Worm (Caenorhabditis elegans) whole organism, L1 larva: ENCODE results near the gene R07D5.2.

Experiments
- C34B4.2 ChIP-seq: sonication (generic microtip); optimal IDR thresholded peaks from 2 replicates; lab custom pipeline; 2017; ENCODE audit warnings: mild to moderate bottlenecking, missing genetic modification characterization, missing compliant biosample characterization
- F16B12.6 ChIP-seq: fragments of 150-350 bp; optimal IDR thresholded peaks from 2 replicates; lab custom pipeline; 2014; ENCODE audit warnings: missing biosample characterization, missing genetic modification characterization
- aha-1 ChIP-seq: fragments of 150-350 bp; optimal IDR thresholded peaks from 2 replicates; lab custom pipeline; 2014; ENCODE audit warnings: missing biosample characterization, missing genetic modification characterization
- alr-1 ChIP-seq: fragments of 200-800 bp; sonication (Bioruptor generic); optimal IDR thresholded peaks from 2 replicates; lab custom pipeline; 2018; ENCODE audit warnings: borderline replicate concordance, mild to moderate bottlenecking, missing genetic modification characterization, missing compliant biosample characterization
- aly-2 ChIP-seq: fragments of 150-350 bp; optimal IDR thresholded peaks from 2 replicates; lab custom pipeline; 2014; ENCODE audit warnings: missing biosample characterization, missing genetic modification characterization
- blmp-1 ChIP-seq: fragments of 150-350 bp; optimal IDR thresholded peaks from 2 replicates; lab custom pipeline; 2014; ENCODE audit warnings: missing biosample characterization, missing genetic modification characterization
- ceh-63 ChIP-seq: fragments of 200-800 bp; sonication (Bioruptor generic); optimal IDR thresholded peaks from 2 replicates; lab custom pipeline; 2018; ENCODE audit warnings: mild to moderate bottlenecking, missing genetic modification characterization, missing compliant biosample characterization
- ceh-8 ChIP-seq: fragments of 200-800 bp; sonication (Bioruptor generic); optimal IDR thresholded peaks from 2 replicates; lab custom pipeline; 2018; ENCODE audit warnings: mild to moderate bottlenecking, missing genetic modification characterization, moderate library complexity, missing compliant biosample characterization
- dpl-1 ChIP-seq, 3 experiments: fragments of 150-350 bp in 2 of 3; sonication (generic microtip) in 1 of 3; optimal IDR thresholded peaks; 2 replicates each; lab custom pipeline; 2014 to 2017; ENCODE audit warnings: missing biosample characterization in 3 of 3, missing genetic modification characterization in 3 of 3, missing genetic modification reagents in 3 of 3
- efl-1 ChIP-seq, 4 experiments: fragments of 150-350 bp; optimal IDR thresholded peaks in 3 of 4; peaks in 1 of 4; 1 replicate in 1 of 4; 2 replicates in 3 of 4; lab custom pipeline; 2014; ENCODE audit warnings: missing biosample characterization in 2 of 4, missing genetic modification characterization in 2 of 4, missing genetic modification reagents in 2 of 4
- efl-3 ChIP-seq: fragments of 200-800 bp; sonication (Bioruptor generic); optimal IDR thresholded peaks from 2 replicates; lab custom pipeline; 2018; ENCODE audit warnings: mild to moderate bottlenecking, missing genetic modification characterization, missing compliant biosample characterization
- elt-2 ChIP-seq: sonication (generic microtip); optimal IDR thresholded peaks from 2 replicates; lab custom pipeline; 2016; ENCODE audit warnings: missing genetic modification characterization, mild to moderate bottlenecking, inconsistent platforms, missing compliant biosample characterization, missing genetic modification reagents
- elt-3 ChIP-seq, 6 experiments: fragments of 150-350 bp in 1 of 6; sonication (generic microtip); optimal IDR thresholded peaks; 2 replicates each; lab custom pipeline; 2017 to 2018; ENCODE audit warnings: missing biosample characterization in 6 of 6, missing genetic modification characterization in 6 of 6, inconsistent platforms in 1 of 6
- ets-5 ChIP-seq: fragments of 200-800 bp; sonication (Bioruptor generic); IDR thresholded peaks from 2 replicates; pipeline ENCODE4 v1.3.6; 2022; ENCODE audit warnings: missing genetic modification characterization, missing compliant biosample characterization
- fkh-10 ChIP-seq: sonication (generic microtip); optimal IDR thresholded peaks from 2 replicates; lab custom pipeline; 2017; ENCODE audit warnings: missing biosample characterization, missing genetic modification reagents, missing genetic modification characterization
- fkh-4 ChIP-seq: sonication (generic microtip); optimal IDR thresholded peaks from 2 replicates; lab custom pipeline; 2016; ENCODE audit warnings: missing compliant biosample characterization, missing genetic modification characterization, borderline replicate concordance
- fos-1 ChIP-seq: fragments of 150-350 bp; optimal IDR thresholded peaks from 2 replicates; lab custom pipeline; 2014; ENCODE audit warnings: missing biosample characterization, missing genetic modification characterization
- grh-1 ChIP-seq: fragments of 200-800 bp; sonication (Bioruptor generic); IDR thresholded peaks from 2 replicates; pipeline ENCODE4 v1.3.6; 2022; ENCODE audit warnings: missing genetic modification reagents, missing genetic modification characterization, missing compliant biosample characterization
- hlh-17 ChIP-seq: fragments of 200-800 bp; sonication (Bioruptor generic); optimal IDR thresholded peaks from 2 replicates; lab custom pipeline; 2018; ENCODE audit warnings: missing genetic modification characterization, mild to moderate bottlenecking, missing compliant biosample characterization, moderate library complexity, borderline replicate concordance
- hlh-4 ChIP-seq: sonication (generic microtip); optimal IDR thresholded peaks from 2 replicates; lab custom pipeline; 2016; ENCODE audit warnings: mild to moderate bottlenecking, missing genetic modification characterization, missing compliant biosample characterization
- lin-13 ChIP-seq: fragments of 150-350 bp; optimal IDR thresholded peaks from 2 replicates; lab custom pipeline; 2014; ENCODE audit warnings: missing biosample characterization, missing genetic modification reagents, missing genetic modification characterization
- lin-14 ChIP-seq: fragments of 200-800 bp; sonication (Bioruptor generic); optimal IDR thresholded peaks from 2 replicates; lab custom pipeline; 2018; ENCODE audit warnings: mild to moderate bottlenecking, missing genetic modification characterization, moderate library complexity, missing compliant biosample characterization
- lin-15B ChIP-seq: fragments of 150-350 bp; sonication (generic microtip); optimal IDR thresholded peaks from 3 replicates; lab custom pipeline; 2014; ENCODE audit warnings: missing biosample characterization, missing genetic modification characterization
- lin-39 ChIP-seq: fragments of 150-350 bp; optimal IDR thresholded peaks from 2 replicates; lab custom pipeline; 2014; ENCODE audit warnings: missing biosample characterization, missing genetic modification reagents, missing genetic modification characterization
- lsy-2 ChIP-seq, 2 experiments: fragments of 150-350 bp; optimal IDR thresholded peaks; 2 replicates each; lab custom pipeline; 2014; ENCODE audit warnings: missing biosample characterization in 2 of 2, missing genetic modification characterization in 2 of 2
- mep-1 ChIP-seq: fragments of 150-350 bp; optimal IDR thresholded peaks from 2 replicates; lab custom pipeline; 2014; ENCODE audit warnings: missing biosample characterization, missing genetic modification characterization
- nhr-12 ChIP-seq: sonication (generic microtip); optimal IDR thresholded peaks from 2 replicates; lab custom pipeline; 2017; ENCODE audit warnings: missing biosample characterization, missing genetic modification characterization
- nhr-19 ChIP-seq: fragments of 200-800 bp; sonication (Bioruptor generic); conservative IDR thresholded peaks from 2 replicates; pipeline ENCODE4 v1.3.6; 2022; ENCODE audit warnings: missing genetic modification characterization, missing compliant biosample characterization
- nhr-20 ChIP-seq: sonication (generic microtip); optimal IDR thresholded peaks from 2 replicates; lab custom pipeline; 2016; ENCODE audit warnings: mild to moderate bottlenecking, missing genetic modification characterization, missing compliant biosample characterization
- nhr-28 ChIP-seq: fragments of 150-350 bp; optimal IDR thresholded peaks from 2 replicates; lab custom pipeline; 2014; ENCODE audit warnings: missing biosample characterization, missing genetic modification characterization
- nhr-47 ChIP-seq: sonication (generic microtip); optimal IDR thresholded peaks from 2 replicates; lab custom pipeline; 2016; ENCODE audit warnings: mild to moderate bottlenecking, missing genetic modification characterization, moderate library complexity, missing compliant biosample characterization
- nhr-71 ChIP-seq: sonication (generic microtip); optimal IDR thresholded peaks from 2 replicates; lab custom pipeline; 2016; ENCODE audit warnings: mild to moderate bottlenecking, missing genetic modification characterization, moderate library complexity, missing compliant biosample characterization
- nhr-85 ChIP-seq: sonication (generic microtip); peaks from one replicate; lab custom pipeline; 2016; ENCODE audit warnings: missing genetic modification characterization, inconsistent platforms, missing compliant biosample characterization
- nhr-90 ChIP-seq: sonication (generic microtip); optimal IDR thresholded peaks from 2 replicates; lab custom pipeline; 2016; ENCODE audit warnings: mild to moderate bottlenecking, missing genetic modification characterization, missing compliant biosample characterization; ENCODE audit not compliant: poor library complexity
- snpc-4 ChIP-seq: fragments of 150-350 bp; optimal IDR thresholded peaks from 2 replicates; lab custom pipeline; 2014; ENCODE audit warnings: missing biosample characterization, missing genetic modification characterization
- sptf-1 ChIP-seq: fragments of 150-350 bp; optimal IDR thresholded peaks from 2 replicates; lab custom pipeline; 2014; ENCODE audit warnings: missing biosample characterization, missing genetic modification characterization
- swsn-7 ChIP-seq: sonication (generic microtip); optimal IDR thresholded peaks from 2 replicates; lab custom pipeline; 2016; ENCODE audit warnings: missing genetic modification characterization, missing compliant biosample characterization
- tbx-2 ChIP-seq: sonication (generic microtip); optimal IDR thresholded peaks from 2 replicates; lab custom pipeline; 2016; ENCODE audit warnings: missing genetic modification characterization, missing compliant biosample characterization
- tlp-1 ChIP-seq: fragments of 150-350 bp; optimal IDR thresholded peaks from 2 replicates; lab custom pipeline; 2014; ENCODE audit warnings: missing biosample characterization, missing genetic modification characterization
- unc-130 ChIP-seq: fragments of 150-350 bp; optimal IDR thresholded peaks from 2 replicates; lab custom pipeline; 2017; ENCODE audit warnings: missing biosample characterization, missing genetic modification characterization, inconsistent platforms
- unc-62 ChIP-seq: fragments of 150-350 bp; optimal IDR thresholded peaks from 2 replicates; lab custom pipeline; 2014; ENCODE audit warnings: missing biosample characterization, missing genetic modification reagents, missing genetic modification characterization
- unc-86 ChIP-seq: sonication (generic microtip); optimal IDR thresholded peaks from 2 replicates; lab custom pipeline; 2016; ENCODE audit warnings: missing genetic modification characterization, missing compliant biosample characterization
- vab-15 ChIP-seq: sonication (generic microtip); optimal IDR thresholded peaks from 2 replicates; lab custom pipeline; 2017; ENCODE audit warnings: missing genotype, mild to moderate bottlenecking, missing genetic modification characterization, missing compliant biosample characterization
- xbp-1 ChIP-seq: sonication (generic microtip); optimal IDR thresholded peaks from 2 replicates; lab custom pipeline; 2016; ENCODE audit warnings: missing genetic modification characterization, missing compliant biosample characterization

Gene R07D5.2

DNA sequence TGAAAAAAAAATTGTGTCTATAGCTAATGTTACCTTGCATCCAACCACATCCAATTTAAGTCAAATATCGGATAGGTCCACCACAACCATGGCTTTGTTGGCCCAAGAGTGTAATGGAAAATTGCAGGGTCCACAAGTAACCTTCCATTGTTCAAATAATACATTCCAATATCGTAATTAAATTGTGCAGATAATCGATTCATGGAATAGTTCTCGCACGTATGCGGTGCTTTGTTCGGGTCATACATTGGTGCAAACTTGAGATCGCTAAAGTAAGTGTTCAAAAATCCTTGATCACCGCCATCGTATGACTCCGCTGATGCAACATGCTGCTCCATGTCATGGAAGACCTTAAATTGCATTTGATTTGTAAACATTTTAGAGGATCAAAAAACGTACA lies 46.7 kb upstream of the R07D5.2 start:
- TF ChIP-seq fkh-4 (tag; lab: Kevin White, UChicago) (no peak), efl-1 (optimal IDR thresholded peaks at IDR 0.05; lab: Kevin White, UChicago) (no peak), efl-1 (GFP tag; optimal IDR thresholded peaks at IDR 0.05 in 1 of 2; lab: Kevin White, UChicago) (peak in 1 of 2 experiments; percentile 9)

DNA sequence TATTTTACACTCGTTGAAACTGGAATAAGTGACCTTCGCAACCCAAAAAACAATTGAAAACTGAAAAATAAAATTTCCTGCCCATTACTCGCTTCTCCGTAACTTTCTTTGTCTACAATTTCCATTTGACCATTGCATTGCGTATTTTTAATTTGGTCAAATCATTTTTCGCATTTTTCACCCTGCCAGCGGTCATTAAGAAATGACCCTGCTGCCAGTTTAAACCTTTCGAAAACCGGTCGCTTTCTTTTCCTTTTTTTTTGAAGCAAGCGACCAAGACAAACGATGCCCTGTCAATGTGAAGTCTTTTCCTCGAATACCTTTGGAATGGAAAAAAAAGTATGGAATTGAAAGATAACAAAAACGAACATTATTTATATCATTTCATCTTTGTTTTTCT lies 44.5 kb upstream of the R07D5.2 start:
- TF ChIP-seq lin-14 (GFP tag; lab: Kevin White, UChicago) (peak; percentile 31), blmp-1 (tag; lab: Kevin White, UChicago) (peak; percentile 68), nhr-90 (tag; lab: Kevin White, UChicago) (no peak), lsy-2 (tag; optimal IDR thresholded peaks at IDR 0.05; lab: Kevin White, UChicago) (peak in 1 of 2 experiments; percentile 13), dpl-1 (GFP tag; optimal IDR thresholded peaks at IDR 0.05; lab: Kevin White, UChicago) (no peak), grh-1 (GFP tag; lab: Robert Waterston, UW) (0 out of 2 replicates have a peak, but pooled peaks have one; percentile 14)
- TF ChIP-seq, all 84 proteins: peak for 4

DNA sequence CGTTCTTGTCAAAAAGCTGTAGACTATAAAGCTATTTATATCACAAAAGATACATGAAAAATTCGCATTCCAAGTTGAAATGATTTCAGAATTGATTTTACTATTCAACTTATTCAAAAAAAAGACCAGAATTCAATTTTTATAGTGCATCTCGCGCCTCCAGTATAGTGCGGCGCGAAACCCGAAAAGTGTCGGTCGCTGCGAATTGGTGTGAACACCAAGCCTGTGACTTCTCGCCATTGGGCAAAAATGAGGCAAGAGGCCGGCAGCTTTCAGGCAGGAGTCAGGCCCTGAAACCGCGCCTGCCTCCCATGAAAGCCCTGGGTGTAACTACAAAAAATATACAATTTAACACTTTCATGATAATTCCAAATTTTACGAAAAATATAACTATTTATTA lies 42.9 kb upstream of the R07D5.2 start:
- TF ChIP-seq efl-3 (GFP tag; lab: Kevin White, UChicago) (no peak), snpc-4 (tag; lab: Kevin White, UChicago) (peak; percentile 88)

DNA sequence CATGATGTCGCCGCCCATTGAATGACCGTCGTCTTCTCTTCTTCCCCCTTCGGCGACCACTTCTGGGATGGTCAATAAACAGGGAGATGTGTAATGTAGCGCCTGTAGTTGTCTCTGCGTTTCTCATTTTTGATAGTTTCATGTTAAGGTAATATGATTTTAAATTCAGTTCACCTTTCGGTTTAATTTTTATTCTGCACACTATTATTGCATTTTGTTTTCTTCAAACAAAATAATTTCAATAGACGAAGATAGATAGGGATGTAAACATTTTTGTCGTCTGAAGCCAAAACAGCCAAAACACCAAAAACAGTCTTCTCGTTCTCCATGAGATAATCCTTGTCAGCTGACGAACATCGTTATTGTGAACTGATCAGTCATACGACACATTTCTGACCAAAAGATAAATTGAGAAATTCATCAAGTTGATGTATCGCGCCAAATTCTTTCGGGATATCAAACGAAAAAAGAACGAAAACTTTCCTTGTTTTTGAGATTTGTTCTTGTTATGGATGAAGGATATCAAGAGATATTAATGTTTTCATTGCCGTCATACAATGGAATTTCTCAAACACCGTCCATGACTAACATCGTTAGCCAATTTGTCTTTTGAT lies 42.4 kb upstream of the R07D5.2 start, which contains the start of gene C11G10.1:
TSS of gene C11G10.1 (minus strand) at position 51 of the 614 bp plus-strand sequence.
- no peak for TF ChIP-seq F16B12.6 (tag; lab: Kevin White, UChicago)
- no peak for TF ChIP-seq hlh-17
- no peak for TF ChIP-seq aha-1
- TF ChIP-seq lin-39 (tag; lab: Kevin White, UChicago), result no peak
- no peak for TF ChIP-seq xbp-1 (tag; lab: Kevin White, UChicago)
- no peak for TF ChIP-seq nhr-12 (tag; lab: Kevin White, UChicago)
- no peak for TF ChIP-seq tlp-1 (tag; lab: Kevin White, UChicago)
- peak; percentile 92 for TF ChIP-seq blmp-1 (tag; lab: Kevin White, UChicago)
- TF ChIP-seq nhr-20 (tag; lab: Kevin White, UChicago), result peak; percentile 41
- TF ChIP-seq efl-3 (GFP tag; lab: Kevin White, UChicago), result no peak
- no peak for TF ChIP-seq lin-13 (GFP tag; lab: Kevin White, UChicago)
- TF ChIP-seq dpl-1 (GFP tag; optimal IDR thresholded peaks at IDR 0.05; lab: Kevin White, UChicago), result peak in 1 of 3 experiments; percentile 11
- TF ChIP-seq lsy-2 (tag; optimal IDR thresholded peaks at IDR 0.05; lab: Kevin White, UChicago), result peak in 1 of 2 experiments; percentile 31
- no peak for TF ChIP-seq unc-130
- TF ChIP-seq nhr-47, result no peak
- no peak for TF ChIP-seq fkh-10 (GFP tag; lab: Kevin White, UChicago)
- TF ChIP-seq nhr-19, result no peak
- TF ChIP-seq ceh-8 (GFP tag; lab: Kevin White, UChicago), result no peak
- no peak for TF ChIP-seq unc-62
- no peak for TF ChIP-seq lin-15B (tag; lab: Kevin White, UChicago)
- no peak for TF ChIP-seq ets-5 (GFP tag; lab: Robert Waterston, UW)
- TF ChIP-seq swsn-7 (tag; lab: Kevin White, UChicago), result no peak
- no peak for TF ChIP-seq hlh-4 (tag; lab: Kevin White, UChicago)
- no peak for TF ChIP-seq sptf-1 (tag; lab: Kevin White, UChicago)
- no peak for TF ChIP-seq alr-1
- no peak for TF ChIP-seq elt-2 (tag; lab: Kevin White, UChicago)
- peak in 2 of 6 experiments; percentile 38 to 78 for TF ChIP-seq elt-3 (tag; optimal IDR thresholded peaks at IDR 0.05; lab: Kevin White, UChicago)
- TF ChIP-seq snpc-4 (tag; lab: Kevin White, UChicago), result no peak
- no peak for TF ChIP-seq nhr-28 (tag; lab: Kevin White, UChicago)
- no peak for TF ChIP-seq aly-2 (tag; lab: Kevin White, UChicago)
- no peak for TF ChIP-seq ceh-63 (GFP tag; lab: Kevin White, UChicago)
- TF ChIP-seq tbx-2 (tag; lab: Kevin White, UChicago), result no peak
- TF ChIP-seq fos-1 (tag; lab: Kevin White, UChicago), result no peak
- TF ChIP-seq nhr-71 (tag; lab: Kevin White, UChicago), result peak; percentile 26
- no peak for TF ChIP-seq vab-15
- TF ChIP-seq C34B4.2 (tag; lab: Kevin White, UChicago), result no peak
- TF ChIP-seq unc-86 (tag; lab: Kevin White, UChicago), result no peak
- TF ChIP-seq nhr-85 (tag; lab: Kevin White, UChicago), result peak; percentile 74
- TF ChIP-seq mep-1 (tag; lab: Kevin White, UChicago), result no peak
